Worm (Caenorhabditis elegans) whole organism, L1 larva: ENCODE data around the gene ptr-24.

Experiments used
- C04F5.9 ChIP-seq: sonication (generic microtip); optimal IDR thresholded peaks from 2 replicates; lab custom pipeline; 2016; ENCODE audit warnings: missing genetic modification characterization, missing compliant biosample characterization
- C34B4.2 ChIP-seq: sonication (generic microtip); optimal IDR thresholded peaks from 2 replicates; lab custom pipeline; 2017; ENCODE audit warnings: mild to moderate bottlenecking, missing genetic modification characterization, missing compliant biosample characterization
- Y116A8C.19 ChIP-seq: sonication (generic microtip); optimal IDR thresholded peaks from 2 replicates; lab custom pipeline; 2016; ENCODE audit warnings: missing compliant biosample characterization, missing genetic modification characterization, borderline replicate concordance
- aha-1 ChIP-seq: fragments of 150-350 bp; optimal IDR thresholded peaks from 2 replicates; lab custom pipeline; 2014; ENCODE audit warnings: missing biosample characterization, missing genetic modification characterization
- aly-2 ChIP-seq: fragments of 150-350 bp; optimal IDR thresholded peaks from 2 replicates; lab custom pipeline; 2014; ENCODE audit warnings: missing biosample characterization, missing genetic modification characterization
- ama-1 ChIP-seq: fragments of 150-350 bp; optimal IDR thresholded peaks from 2 replicates; lab custom pipeline; 2014
- blmp-1 ChIP-seq: fragments of 150-350 bp; optimal IDR thresholded peaks from 2 replicates; lab custom pipeline; 2014; ENCODE audit warnings: missing biosample characterization, missing genetic modification characterization
- ceh-63 ChIP-seq: fragments of 200-800 bp; sonication (Bioruptor generic); optimal IDR thresholded peaks from 2 replicates; lab custom pipeline; 2018; ENCODE audit warnings: mild to moderate bottlenecking, missing genetic modification characterization, missing compliant biosample characterization
- ceh-8 ChIP-seq: fragments of 200-800 bp; sonication (Bioruptor generic); optimal IDR thresholded peaks from 2 replicates; lab custom pipeline; 2018; ENCODE audit warnings: mild to moderate bottlenecking, missing genetic modification characterization, moderate library complexity, missing compliant biosample characterization
- ceh-82 ChIP-seq, 3 experiments: fragments of 150-350 bp in 1 of 3; sonication (generic microtip) in 2 of 3; optimal IDR thresholded peaks; 2 replicates each; lab custom pipeline; 2014 to 2017; ENCODE audit warnings: missing biosample characterization in 3 of 3, missing genetic modification characterization in 3 of 3
- ceh-88 ChIP-seq: fragments of 200-800 bp; sonication (Bioruptor generic); IDR thresholded peaks from 2 replicates; pipeline ENCODE4 v1.3.6; 2022; ENCODE audit warnings: missing genetic modification characterization, missing compliant biosample characterization
- ceh-90 ChIP-seq: sonication (generic microtip); optimal IDR thresholded peaks from 2 replicates; lab custom pipeline; 2016; ENCODE audit warnings: missing genetic modification characterization, missing compliant biosample characterization
- dpl-1 ChIP-seq, 3 experiments: fragments of 150-350 bp in 2 of 3; sonication (generic microtip) in 1 of 3; optimal IDR thresholded peaks; 2 replicates each; lab custom pipeline; 2014 to 2017; ENCODE audit warnings: missing biosample characterization in 3 of 3, missing genetic modification characterization in 3 of 3, missing genetic modification reagents in 3 of 3
- dsc-1 ChIP-seq: sonication (generic microtip); optimal IDR thresholded peaks from 2 replicates; lab custom pipeline; 2016; ENCODE audit warnings: mild to moderate bottlenecking, missing genetic modification characterization, missing compliant biosample characterization
- efl-1 ChIP-seq, 4 experiments: fragments of 150-350 bp; optimal IDR thresholded peaks in 3 of 4; peaks in 1 of 4; 1 replicate in 1 of 4; 2 replicates in 3 of 4; lab custom pipeline; 2014; ENCODE audit warnings: missing biosample characterization in 2 of 4, missing genetic modification characterization in 2 of 4, missing genetic modification reagents in 2 of 4
- egl-27 ChIP-seq, 2 experiments: fragments of 150-350 bp in 1 of 2; sonication (generic microtip); optimal IDR thresholded peaks; 3 replicates each; lab custom pipeline; 2017 to 2018; ENCODE audit warnings: missing biosample characterization in 2 of 2, missing genetic modification characterization in 2 of 2, missing genetic modification reagents in 2 of 2
- elt-2 ChIP-seq: sonication (generic microtip); optimal IDR thresholded peaks from 2 replicates; lab custom pipeline; 2016; ENCODE audit warnings: missing genetic modification characterization, mild to moderate bottlenecking, inconsistent platforms, missing compliant biosample characterization, missing genetic modification reagents
- ets-5 ChIP-seq: fragments of 200-800 bp; sonication (Bioruptor generic); IDR thresholded peaks from 2 replicates; pipeline ENCODE4 v1.3.6; 2022; ENCODE audit warnings: missing genetic modification characterization, missing compliant biosample characterization
- fkh-8 ChIP-seq: sonication (generic microtip); optimal IDR thresholded peaks from 2 replicates; lab custom pipeline; 2016; ENCODE audit warnings: mild to moderate bottlenecking, missing genetic modification characterization, missing compliant biosample characterization
- grh-1 ChIP-seq: fragments of 200-800 bp; sonication (Bioruptor generic); IDR thresholded peaks from 2 replicates; pipeline ENCODE4 v1.3.6; 2022; ENCODE audit warnings: missing genetic modification reagents, missing genetic modification characterization, missing compliant biosample characterization
- hpl-2 ChIP-seq: fragments of 150-350 bp; optimal IDR thresholded peaks from 2 replicates; lab custom pipeline; 2014; ENCODE audit warnings: missing biosample characterization, missing genetic modification reagents, missing genetic modification characterization
- isw-1 ChIP-seq: fragments of 200-800 bp; sonication (Bioruptor generic); IDR thresholded peaks from 2 replicates; pipeline ENCODE4 v1.3.6; 2022; ENCODE audit warnings: missing genetic modification characterization, missing compliant biosample characterization
- jun-1 ChIP-seq: fragments of 150-350 bp; optimal IDR thresholded peaks from 2 replicates; lab custom pipeline; 2014; ENCODE audit warnings: missing biosample characterization, missing genetic modification reagents, missing genetic modification characterization
- lin-13 ChIP-seq: fragments of 150-350 bp; optimal IDR thresholded peaks from 2 replicates; lab custom pipeline; 2014; ENCODE audit warnings: missing biosample characterization, missing genetic modification reagents, missing genetic modification characterization
- lin-35 ChIP-seq, 2 experiments: fragments of 150-350 bp; optimal IDR thresholded peaks; 2 replicates each; lab custom pipeline; 2014; ENCODE audit warnings: missing biosample characterization in 2 of 2, missing genetic modification characterization in 2 of 2, missing genetic modification reagents in 2 of 2
- lin-39 ChIP-seq: fragments of 150-350 bp; optimal IDR thresholded peaks from 2 replicates; lab custom pipeline; 2014; ENCODE audit warnings: missing biosample characterization, missing genetic modification reagents, missing genetic modification characterization
- mab-9 ChIP-seq: fragments of 200-800 bp; sonication (Bioruptor generic); IDR thresholded peaks from 2 replicates; pipeline ENCODE4 v1.3.6; 2022; ENCODE audit warnings: missing genetic modification reagents, missing genetic modification characterization, missing compliant biosample characterization
- mdl-1 ChIP-seq, 2 experiments: fragments of 150-350 bp; optimal IDR thresholded peaks; 2 replicates each; lab custom pipeline; 2014 to 2017; ENCODE audit warnings: missing biosample characterization in 2 of 2, missing genetic modification characterization in 2 of 2, inconsistent platforms in 1 of 2
- mef-2 ChIP-seq: fragments of 150-350 bp; optimal IDR thresholded peaks from 2 replicates; lab custom pipeline; 2014; ENCODE audit warnings: missing biosample characterization, missing genetic modification characterization
- mep-1 ChIP-seq: fragments of 150-350 bp; optimal IDR thresholded peaks from 2 replicates; lab custom pipeline; 2014; ENCODE audit warnings: missing biosample characterization, missing genetic modification characterization
- nhr-11 ChIP-seq: fragments of 150-350 bp; optimal IDR thresholded peaks from 2 replicates; lab custom pipeline; 2014; ENCODE audit warnings: missing biosample characterization, missing genetic modification characterization
- nhr-12 ChIP-seq: sonication (generic microtip); optimal IDR thresholded peaks from 2 replicates; lab custom pipeline; 2017; ENCODE audit warnings: missing biosample characterization, missing genetic modification characterization
- nhr-28 ChIP-seq: fragments of 150-350 bp; optimal IDR thresholded peaks from 2 replicates; lab custom pipeline; 2014; ENCODE audit warnings: missing biosample characterization, missing genetic modification characterization
- nhr-47 ChIP-seq: sonication (generic microtip); optimal IDR thresholded peaks from 2 replicates; lab custom pipeline; 2016; ENCODE audit warnings: mild to moderate bottlenecking, missing genetic modification characterization, moderate library complexity, missing compliant biosample characterization
- nhr-71 ChIP-seq: sonication (generic microtip); optimal IDR thresholded peaks from 2 replicates; lab custom pipeline; 2016; ENCODE audit warnings: mild to moderate bottlenecking, missing genetic modification characterization, moderate library complexity, missing compliant biosample characterization
- nhr-76 ChIP-seq: sonication (generic microtip); optimal IDR thresholded peaks from 2 replicates; lab custom pipeline; 2017; ENCODE audit warnings: missing biosample characterization, missing genetic modification characterization
- nhr-77 ChIP-seq: fragments of 150-350 bp; optimal IDR thresholded peaks from 2 replicates; lab custom pipeline; 2014; ENCODE audit warnings: missing biosample characterization, missing genetic modification characterization
- nhr-84 ChIP-seq: sonication (generic microtip); optimal IDR thresholded peaks from 2 replicates; lab custom pipeline; 2017; ENCODE audit warnings: missing biosample characterization, missing genetic modification characterization
- nhr-85 ChIP-seq: sonication (generic microtip); peaks from one replicate; lab custom pipeline; 2016; ENCODE audit warnings: missing genetic modification characterization, inconsistent platforms, missing compliant biosample characterization
- pag-3 ChIP-seq: sonication (generic microtip); optimal IDR thresholded peaks from 2 replicates; lab custom pipeline; 2017; ENCODE audit warnings: missing genetic modification characterization, mild to moderate bottlenecking, missing compliant biosample characterization, antibody characterized with exemption, borderline replicate concordance; ENCODE audit not compliant: insufficient read depth
- pqm-1 ChIP-seq: sonication (generic microtip); optimal IDR thresholded peaks from 3 replicates; lab custom pipeline; 2017; ENCODE audit warnings: missing biosample characterization, missing genetic modification characterization
- rnt-1 ChIP-seq: sonication (generic microtip); optimal IDR thresholded peaks from 2 replicates; lab custom pipeline; 2016; ENCODE audit warnings: mild to moderate bottlenecking, missing genetic modification characterization, moderate library complexity, missing compliant biosample characterization
- sox-4 ChIP-seq: sonication (generic microtip); optimal IDR thresholded peaks from 2 replicates; lab custom pipeline; 2016; ENCODE audit warnings: missing genetic modification characterization, missing compliant biosample characterization
- sptf-1 ChIP-seq: fragments of 150-350 bp; optimal IDR thresholded peaks from 2 replicates; lab custom pipeline; 2014; ENCODE audit warnings: missing biosample characterization, missing genetic modification characterization
- sup-37 ChIP-seq: fragments of 200-800 bp; sonication (Bioruptor generic); optimal IDR thresholded peaks from 2 replicates; lab custom pipeline; 2018; ENCODE audit warnings: mild to moderate bottlenecking, missing genetic modification characterization, missing compliant biosample characterization
- swsn-7 ChIP-seq: sonication (generic microtip); optimal IDR thresholded peaks from 2 replicates; lab custom pipeline; 2016; ENCODE audit warnings: missing genetic modification characterization, missing compliant biosample characterization
- unc-130 ChIP-seq: fragments of 150-350 bp; optimal IDR thresholded peaks from 2 replicates; lab custom pipeline; 2017; ENCODE audit warnings: missing biosample characterization, missing genetic modification characterization, inconsistent platforms
- unc-62 ChIP-seq: fragments of 150-350 bp; optimal IDR thresholded peaks from 2 replicates; lab custom pipeline; 2014; ENCODE audit warnings: missing biosample characterization, missing genetic modification reagents, missing genetic modification characterization
- unc-86 ChIP-seq: sonication (generic microtip); optimal IDR thresholded peaks from 2 replicates; lab custom pipeline; 2016; ENCODE audit warnings: missing genetic modification characterization, missing compliant biosample characterization
- xbp-1 ChIP-seq: sonication (generic microtip); optimal IDR thresholded peaks from 2 replicates; lab custom pipeline; 2016; ENCODE audit warnings: missing genetic modification characterization, missing compliant biosample characterization
- zag-1 ChIP-seq: fragments of 150-350 bp; optimal IDR thresholded peaks from 2 replicates; lab custom pipeline; 2014; ENCODE audit warnings: missing biosample characterization, missing genetic modification characterization
- zip-4 ChIP-seq: fragments of 200-800 bp; sonication (Bioruptor generic); optimal IDR thresholded peaks from 2 replicates; lab custom pipeline; 2018; ENCODE audit warnings: mild to moderate bottlenecking, missing genetic modification characterization, moderate library complexity, missing compliant biosample characterization

Gene ptr-24

DNA sequence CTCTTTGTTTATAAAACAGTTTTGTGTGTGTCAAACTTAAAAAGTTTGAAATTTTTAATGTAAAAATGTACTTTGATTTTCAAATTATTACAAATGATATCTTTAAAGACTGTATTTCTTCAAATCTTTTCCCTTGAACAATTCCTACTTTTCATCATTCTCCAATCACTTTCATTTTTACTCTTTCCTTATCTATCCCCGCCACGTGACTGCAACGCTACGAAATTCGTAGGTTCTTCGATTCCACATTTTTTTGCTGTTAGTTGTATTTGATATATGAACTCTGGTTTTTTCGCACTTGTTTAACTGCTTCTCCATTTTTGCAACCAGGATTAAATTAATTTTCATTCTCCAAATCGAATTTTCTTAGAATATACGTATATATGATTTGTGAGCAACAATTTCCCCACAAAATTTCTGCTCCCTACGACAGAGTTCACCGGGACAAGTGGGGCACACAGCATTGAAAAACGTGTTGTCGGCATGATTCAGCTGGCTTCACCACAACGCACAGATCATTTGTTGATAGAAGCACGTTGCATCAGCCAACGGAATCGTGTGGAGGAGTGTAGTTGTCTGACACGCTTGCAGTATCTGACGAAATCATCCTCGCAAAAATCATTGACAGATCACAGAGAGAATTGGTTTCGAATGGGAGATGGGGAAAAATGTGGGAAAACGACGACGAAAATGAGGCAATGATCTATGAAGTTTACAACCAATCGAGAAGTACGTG is 17.0 kb downstream of the ptr-24 start (continued):
- TF ChIP-seq ets-5 (GFP tag; lab: Robert Waterston, UW) = no peak
- TF ChIP-seq unc-130 = peak; percentile 44
- no peak for TF ChIP-seq sptf-1 (tag; lab: Kevin White, UChicago)
- TF ChIP-seq unc-62 (GFP tag; lab: Kevin White, UChicago) = no peak
- peak in 1 of 2 experiments; percentile 37 for TF ChIP-seq egl-27 (tag; optimal IDR thresholded peaks at IDR 0.05; lab: Kevin White, UChicago)
- TF ChIP-seq lin-13 (GFP tag; lab: Kevin White, UChicago) = peak; percentile 2
- TF ChIP-seq ceh-63 = no peak
- TF ChIP-seq lin-35 (GFP tag; optimal IDR thresholded peaks at IDR 0.05; lab: Kevin White, UChicago) = peak in 1 of 2 experiments; percentile 37
- no peak for TF ChIP-seq isw-1 (GFP tag; lab: Robert Waterston, UW)
- TF ChIP-seq grh-1 (GFP tag; lab: Robert Waterston, UW) = no peak
- TF ChIP-seq dpl-1 (GFP tag; optimal IDR thresholded peaks at IDR 0.05; lab: Kevin White, UChicago) = no peak
- TF ChIP-seq mdl-1 (tag; optimal IDR thresholded peaks at IDR 0.05; lab: Kevin White, UChicago) = no peak
- no peak for TF ChIP-seq sup-37
- no peak for TF ChIP-seq pqm-1 (tag; lab: Kevin White, UChicago)
- TF ChIP-seq nhr-47 (tag; lab: Kevin White, UChicago) = peak; percentile 58
- no peak for TF ChIP-seq zag-1 (tag; lab: Kevin White, UChicago)
- TF ChIP-seq mab-9 (GFP tag; lab: Robert Waterston, UW) = no peak
- no peak for TF ChIP-seq aha-1
- TF ChIP-seq xbp-1 (tag; lab: Kevin White, UChicago) = no peak
- TF ChIP-seq ama-1 = no peak
- no peak for TF ChIP-seq nhr-76 (tag; lab: Kevin White, UChicago)
- TF ChIP-seq mef-2 (tag; lab: Kevin White, UChicago) = no peak
- no peak for TF ChIP-seq sox-4 (tag; lab: Kevin White, UChicago)
- no peak for TF ChIP-seq nhr-12 (tag; lab: Kevin White, UChicago)
- peak; percentile 54 for TF ChIP-seq fkh-8 (tag; lab: Kevin White, UChicago)
- no peak for TF ChIP-seq Y116A8C.19 (tag; lab: Kevin White, UChicago)
- no peak for TF ChIP-seq ceh-88 (GFP tag; lab: Robert Waterston, UW)
- TF ChIP-seq nhr-77 (tag; lab: Kevin White, UChicago) = no peak
- TF ChIP-seq rnt-1 (tag; lab: Kevin White, UChicago) = peak; percentile 85
- TF ChIP-seq jun-1 (tag; lab: Kevin White, UChicago) = peak; percentile 71
- peak; percentile 90 for TF ChIP-seq nhr-85
- no peak for TF ChIP-seq ceh-82 (tag; optimal IDR thresholded peaks at IDR 0.05; lab: Kevin White, UChicago)
- no peak for TF ChIP-seq zip-4 (GFP tag; lab: Kevin White, UChicago)
- no peak for TF ChIP-seq ceh-90 (tag; lab: Kevin White, UChicago)
- TF ChIP-seq pag-3 (tag; lab: Kevin White, UChicago) = no peak
- peak; percentile 41 for TF ChIP-seq dsc-1 (tag; lab: Kevin White, UChicago)
- TF ChIP-seq swsn-7 (tag; lab: Kevin White, UChicago) = no peak
- TF ChIP-seq nhr-28 (tag; lab: Kevin White, UChicago) = no peak
- TF ChIP-seq hpl-2 (GFP tag; lab: Kevin White, UChicago) = no peak
- TF ChIP-seq unc-86 (tag; lab: Kevin White, UChicago) = no peak
- no peak for TF ChIP-seq nhr-84
- TF ChIP-seq blmp-1 (tag; lab: Kevin White, UChicago) = peak; percentile 94
- TF ChIP-seq ceh-8 (GFP tag; lab: Kevin White, UChicago) = no peak
- TF ChIP-seq lin-39 (tag; lab: Kevin White, UChicago) = no peak
- TF ChIP-seq aly-2 (tag; lab: Kevin White, UChicago) = no peak
- TF ChIP-seq C34B4.2 (tag; lab: Kevin White, UChicago) = no peak
- peak; percentile 39 for TF ChIP-seq mep-1 (tag; lab: Kevin White, UChicago)
- TF ChIP-seq efl-1 (optimal IDR thresholded peaks at IDR 0.05; lab: Kevin White, UChicago) = no peak
- no peak for TF ChIP-seq efl-1 (GFP tag; optimal IDR thresholded peaks at IDR 0.05 in 1 of 2; lab: Kevin White, UChicago)
- peak; percentile 69 for TF ChIP-seq elt-2 (tag; lab: Kevin White, UChicago)
- TF ChIP-seq nhr-11 = no peak
- TF ChIP-seq C04F5.9 (tag; lab: Kevin White, UChicago) = no peak
- TF ChIP-seq nhr-71 (tag; lab: Kevin White, UChicago) = peak; percentile 76
